Worm (Caenorhabditis elegans): ENCODE results near the gene C16C8.7.

DNA sequence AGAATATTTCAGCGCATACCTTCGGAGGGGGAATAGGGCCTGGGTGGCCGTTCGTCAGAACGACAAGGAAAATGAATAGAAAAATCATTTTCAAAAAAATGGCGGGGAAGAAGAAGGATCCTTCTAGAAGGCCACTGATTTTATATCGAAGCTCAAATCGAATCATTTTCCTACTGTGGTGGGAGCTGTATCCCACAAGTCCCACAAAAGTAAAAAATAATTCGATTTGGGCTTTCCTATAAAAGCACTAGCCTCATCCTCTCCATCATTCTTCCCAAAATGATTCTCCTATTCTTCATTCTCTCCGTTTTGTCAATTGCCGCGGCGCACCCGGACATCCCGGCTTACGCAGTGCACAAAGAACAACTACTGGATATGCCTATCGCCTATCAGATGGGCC lies 1.7 kb downstream of the C16C8.7 start, which contains the start of the genes C16C8.26 and C16C8.19:
- no peak for TF ChIP-seq spr-3 (GFP tag; optimal IDR thresholded peaks at IDR 0.05)
- no peak for TF ChIP-seq nhr-28 (tag; optimal IDR thresholded peaks at IDR 0.05)
- TF ChIP-seq snpc-4 (tag; optimal IDR thresholded peaks at IDR 0.05): no peak
- no peak for TF ChIP-seq ama-1 (optimal IDR thresholded peaks at IDR 0.05)
- no peak for TF ChIP-seq ctbp-1 (GFP tag; IDR thresholded peaks at IDR 0.05)
- TF ChIP-seq hif-1 (tag; optimal IDR thresholded peaks at IDR 0.05): no peak
- no peak for TF ChIP-seq lin-39 (tag; optimal IDR thresholded peaks at IDR 0.05)
- TF ChIP-seq mep-1 (tag; optimal IDR thresholded peaks at IDR 0.05): no peak
- no peak for TF ChIP-seq ceh-32 (tag; optimal IDR thresholded peaks at IDR 0.05; ENCODE audit: poor library complexity)

All from whole organism, L4 larva.